Worm (Caenorhabditis elegans) whole organism, L4/young adult: ENCODE measurements around the gene M162.15.

Experiments
- dao-5 ChIP-seq: sonication (generic microtip); optimal IDR thresholded peaks from 2 replicates; lab custom pipeline; 2016; ENCODE audit warnings: missing genotype, missing genetic modification characterization, moderate library complexity, missing compliant biosample characterization
- him-1 ChIP-seq: sonication (generic microtip); optimal IDR thresholded peaks from 2 replicates; lab custom pipeline; 2016; ENCODE audit warnings: missing genotype, missing genetic modification reagents, missing genetic modification characterization, missing compliant biosample characterization

DNA sequence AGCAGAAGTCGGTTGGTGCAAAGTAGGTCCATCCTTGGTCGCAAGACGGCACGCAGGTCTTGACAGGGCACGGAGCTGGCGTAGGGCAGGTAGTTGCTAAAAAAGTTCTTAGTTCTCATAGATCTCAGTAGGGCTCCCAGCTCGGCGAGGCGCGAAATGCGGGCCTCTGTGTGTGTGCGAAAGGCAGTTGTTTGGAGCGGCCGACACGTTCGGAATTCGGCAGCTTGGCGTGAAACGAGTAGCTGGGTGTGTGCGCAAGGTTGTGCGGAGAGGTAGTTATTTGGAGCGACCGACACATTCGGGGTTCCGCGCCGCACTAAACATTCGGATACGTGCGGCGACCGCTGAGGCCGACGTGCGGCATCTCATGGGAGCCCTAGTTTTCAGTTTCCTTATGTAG, 18.7 kb downstream of the M162.15 start:
- no peak for TF ChIP-seq dao-5
- TF ChIP-seq him-1, result no peak
